Worm (Caenorhabditis elegans): ENCODE measurements around the gene M151.7.

- TF ChIP-seq unc-62 (GFP tag; optimal IDR thresholded peaks at IDR 0.05) (no peak), nhr-237 (tag; optimal IDR thresholded peaks at IDR 0.05) (no peak), lin-39 (tag; optimal IDR thresholded peaks at IDR 0.05) (no peak), R02D3.7 (tag; optimal IDR thresholded peaks at IDR 0.05) (no peak), ama-1 (optimal IDR thresholded peaks at IDR 0.05) (no peak), unc-39 (tag; optimal IDR thresholded peaks at IDR 0.05) (no peak), nhr-77 (tag; optimal IDR thresholded peaks at IDR 0.05) (no peak), nhr-23 (tag; optimal IDR thresholded peaks at IDR 0.05) (no peak), sma-9 (GFP tag; optimal IDR thresholded peaks at IDR 0.05) (no peak), sma-9 (tag; optimal IDR thresholded peaks at IDR 0.05) (no peak), fos-1 (tag; optimal IDR thresholded peaks at IDR 0.05) (no peak)
These were observed 12.3 kb upstream of the M151.7 start, which contains the start of gene Y49F6A.5 for ce11 chrII:3609764-3610163.

Data from whole organism, L2 larva.